In genomic region chrX:15761298-15761640, dm6 we compare ENCODE assay signal across 1 fruit fly cellular context.
TF ChIP-seq lines count a peak whose summit lies in the region.

No protein-coding gene starts in this region.

TF ChIP-seq in whole organism, embryonic, 481 proteins besides CTCF, POLR2A, EP300 and RAD21 (continued from another document):
- TF ChIP-seq Med (GFP tag; lab: Kevin White, UChicago), result no peak
- no peak for TF ChIP-seq CG15269 (tag; optimal IDR thresholded peaks at IDR 0.05; lab: Kevin White, UChicago)
- TF ChIP-seq CG3726 (GFP tag; IDR thresholded peaks at IDR 0.05; lab: Robert Waterston, UW), result no peak
- no peak for TF ChIP-seq so (GFP tag; IDR thresholded peaks at IDR 0.05; lab: Robert Waterston, UW)
- TF ChIP-seq Bdp1 (GFP tag; optimal IDR thresholded peaks at IDR 0.05; lab: Kevin White, UChicago), result no peak
- TF ChIP-seq Adf1 (GFP tag; IDR thresholded peaks at IDR 0.05; lab: Robert Waterston, UW), result no peak
- no peak for TF ChIP-seq pita (GFP tag; optimal IDR thresholded peaks at IDR 0.05; lab: Kevin White, UChicago)
- TF ChIP-seq CG30431 (GFP tag; optimal IDR thresholded peaks at IDR 0.05; lab: Kevin White, UChicago), result no peak
- no peak for TF ChIP-seq BEAF-32 (GFP tag; optimal IDR thresholded peaks at IDR 0.05; lab: Kevin White, UChicago)
- TF ChIP-seq Taf1 (GFP tag; IDR thresholded peaks at IDR 0.05; lab: Robert Waterston, UW), result no peak
- TF ChIP-seq trh (GFP tag; optimal IDR thresholded peaks at IDR 0.05; lab: Kevin White, UChicago), result no peak
- TF ChIP-seq CG6791 (GFP tag; IDR thresholded peaks at IDR 0.05; lab: Robert Waterston, UW; ENCODE audit: partially characterized antibody), result no peak
- TF ChIP-seq Rx (GFP tag; IDR thresholded peaks at IDR 0.05; lab: Robert Waterston, UW), result no peak
- no peak for TF ChIP-seq da (GFP tag; optimal IDR thresholded peaks at IDR 0.05; lab: Kevin White, UChicago)
- no peak for TF ChIP-seq CG11093 (GFP tag; IDR thresholded peaks at IDR 0.05; lab: Robert Waterston, UW)
- no peak for TF ChIP-seq ham (GFP tag; IDR thresholded peaks at IDR 0.05; lab: Robert Waterston, UW)
